Worm (Caenorhabditis elegans) whole organism, mixed stage, embryonic: ENCODE results near the gene tcer-1.

Source experiments
- M03D4.4 ChIP-seq: sonication (generic microtip); optimal IDR thresholded peaks from 2 replicates; lab custom pipeline; 2017; ENCODE audit warnings: mild to moderate bottlenecking, missing genetic modification characterization, missing compliant biosample characterization
- bed-3 ChIP-seq: fragments of 200-800 bp; sonication (Bioruptor generic); optimal IDR thresholded peaks from 3 replicates; lab custom pipeline; 2018; ENCODE audit warnings: mild to moderate bottlenecking, missing genetic modification characterization, moderate library complexity, missing compliant biosample characterization
- blmp-1 ChIP-seq: fragments of 150-350 bp; optimal IDR thresholded peaks from 2 replicates; lab custom pipeline; 2014; ENCODE audit warnings: missing biosample characterization, missing genetic modification characterization
- ceh-39 ChIP-seq: fragments of 150-350 bp; optimal IDR thresholded peaks from 2 replicates; lab custom pipeline; 2014; ENCODE audit warnings: missing biosample characterization, missing genetic modification characterization
- ceh-43 ChIP-seq: fragments of 200-800 bp; sonication (Bioruptor generic); optimal IDR thresholded peaks from 2 replicates; lab custom pipeline; 2018; ENCODE audit warnings: mild to moderate bottlenecking, missing genetic modification characterization, moderate library complexity, missing compliant biosample characterization
- ceh-83 ChIP-seq: fragments of 200-800 bp; sonication (Bioruptor generic); optimal IDR thresholded peaks from 2 replicates; lab custom pipeline; 2018; ENCODE audit warnings: mild to moderate bottlenecking, missing genetic modification characterization, missing compliant biosample characterization
- ces-1 ChIP-seq: fragments of 150-350 bp; optimal IDR thresholded peaks from 2 replicates; lab custom pipeline; 2014; ENCODE audit warnings: missing biosample characterization, missing genetic modification reagents, missing genetic modification characterization
- cnd-1 ChIP-seq: fragments of 200-800 bp; sonication (Bioruptor generic); optimal IDR thresholded peaks from 2 replicates; lab custom pipeline; 2018; ENCODE audit warnings: mild to moderate bottlenecking, missing genetic modification characterization, missing compliant biosample characterization
- drap-1 ChIP-seq: fragments of 200-800 bp; sonication (Bioruptor generic); optimal IDR thresholded peaks from 3 replicates; lab custom pipeline; 2018; ENCODE audit warnings: mild to moderate bottlenecking, missing genetic modification characterization, missing compliant biosample characterization
- elt-1 ChIP-seq: sonication (generic microtip); optimal IDR thresholded peaks from 2 replicates; lab custom pipeline; 2017; ENCODE audit warnings: missing genetic modification characterization, mild to moderate bottlenecking, missing compliant biosample characterization, antibody characterized with exemption, moderate library complexity, borderline replicate concordance; ENCODE audit not compliant: insufficient read depth
- elt-3 ChIP-seq: fragments of 150-350 bp; optimal IDR thresholded peaks from 2 replicates; lab custom pipeline; 2014; ENCODE audit warnings: missing biosample characterization, missing genetic modification characterization
- flh-1 ChIP-seq: fragments of 200-800 bp; sonication (Bioruptor generic); optimal IDR thresholded peaks from 2 replicates; lab custom pipeline; 2018; ENCODE audit warnings: mild to moderate bottlenecking, missing genetic modification characterization, moderate library complexity, missing compliant biosample characterization
- ham-2 ChIP-seq: fragments of 200-800 bp; sonication (Bioruptor generic); optimal IDR thresholded peaks from 2 replicates; lab custom pipeline; 2018; ENCODE audit warnings: mild to moderate bottlenecking, missing genetic modification characterization, missing compliant biosample characterization
- hlh-1 ChIP-seq: fragments of 150-350 bp; optimal IDR thresholded peaks from 2 replicates; lab custom pipeline; 2014; ENCODE audit warnings: missing biosample characterization, missing genetic modification reagents, missing genetic modification characterization
- lin-13 ChIP-seq: fragments of 150-350 bp; optimal IDR thresholded peaks from 2 replicates; lab custom pipeline; 2014; ENCODE audit warnings: missing biosample characterization, missing genetic modification characterization
- lsy-2 ChIP-seq: fragments of 150-350 bp; optimal IDR thresholded peaks from 2 replicates; lab custom pipeline; 2014; ENCODE audit warnings: missing biosample characterization, missing genetic modification characterization
- mep-1 ChIP-seq: fragments of 150-350 bp; optimal IDR thresholded peaks from 2 replicates; lab custom pipeline; 2017; ENCODE audit warnings: missing biosample characterization, missing genetic modification reagents, missing genetic modification characterization, inconsistent platforms
- mls-2 ChIP-seq: sonication (generic microtip); optimal IDR thresholded peaks from 2 replicates; lab custom pipeline; 2016; ENCODE audit warnings: mild to moderate bottlenecking, missing genetic modification characterization, moderate library complexity, missing compliant biosample characterization
- nhr-2 ChIP-seq: fragments of 150-350 bp; optimal IDR thresholded peaks from 2 replicates; lab custom pipeline; 2014; ENCODE audit warnings: missing biosample characterization, missing genetic modification characterization
- nhr-237 ChIP-seq: fragments of 150-350 bp; optimal IDR thresholded peaks from 2 replicates; lab custom pipeline; 2014; ENCODE audit warnings: missing biosample characterization, missing genetic modification characterization
- nhr-28 ChIP-seq: fragments of 150-350 bp; optimal IDR thresholded peaks from 2 replicates; lab custom pipeline; 2014; ENCODE audit warnings: missing biosample characterization, missing genetic modification characterization
- nhr-76 ChIP-seq: sonication (generic microtip); optimal IDR thresholded peaks from 2 replicates; lab custom pipeline; 2017; ENCODE audit warnings: missing biosample characterization, missing genetic modification characterization
- pha-4 ChIP-seq: fragments of 150-350 bp; optimal IDR thresholded peaks from 2 replicates; lab custom pipeline; 2018; ENCODE audit warnings: missing biosample characterization, missing genetic modification reagents, missing genetic modification characterization
- sem-2 ChIP-seq: fragments of 200-800 bp; sonication (Bioruptor generic); optimal IDR thresholded peaks from 2 replicates; lab custom pipeline; 2018; ENCODE audit warnings: mild to moderate bottlenecking, missing genetic modification characterization, missing compliant biosample characterization
- snpc-4 ChIP-seq: fragments of 150-350 bp; optimal IDR thresholded peaks from 2 replicates; lab custom pipeline; 2014; ENCODE audit warnings: missing biosample characterization, missing genetic modification characterization
- tbx-8 ChIP-seq: fragments of 200-800 bp; sonication (Bioruptor generic); optimal IDR thresholded peaks from 2 replicates; lab custom pipeline; 2018; ENCODE audit warnings: mild to moderate bottlenecking, missing genetic modification characterization, moderate library complexity, missing compliant biosample characterization
- unc-120 ChIP-seq: sonication (generic microtip); optimal IDR thresholded peaks from 2 replicates; lab custom pipeline; 2017; ENCODE audit warnings: missing genetic modification characterization, missing compliant biosample characterization; ENCODE audit not compliant: poor library complexity, severe bottlenecking
- unc-39 ChIP-seq: fragments of 150-350 bp; optimal IDR thresholded peaks from 2 replicates; lab custom pipeline; 2014; ENCODE audit warnings: missing biosample characterization, missing genetic modification characterization
- unc-62 ChIP-seq: fragments of 150-350 bp; optimal IDR thresholded peaks from 2 replicates; lab custom pipeline; 2014; ENCODE audit warnings: missing biosample characterization, missing genetic modification reagents, missing genetic modification characterization
- zip-8 ChIP-seq: fragments of 150-350 bp; optimal IDR thresholded peaks from 2 replicates; lab custom pipeline; 2014; ENCODE audit warnings: missing biosample characterization, missing genetic modification characterization
- ztf-11 ChIP-seq: fragments of 150-350 bp; optimal IDR thresholded peaks from 2 replicates; lab custom pipeline; 2014; ENCODE audit warnings: missing biosample characterization, missing genetic modification characterization

tcer-1 gene

ce11 chrII:7050021-7050722, at the start of gene tcer-1, which contains the start of gene ZK1127.5:
tcer-1 (minus strand) TSS chrII:7050071.
ZK1127.5 (plus strand) TSS chrII:7050672.
- TF ChIP-seq pha-4 (tag; lab: Kevin White, UChicago) (peak; percentile 14), bed-3 (no peak), mep-1 (tag; lab: Kevin White, UChicago) (peak; percentile 75), nhr-237 (peak; percentile 54), mls-2 (tag; lab: Kevin White, UChicago) (no peak), lin-13 (tag; lab: Kevin White, UChicago) (peak; percentile 29), lsy-2 (tag; lab: Kevin White, UChicago) (peak; percentile 68), ceh-39 (tag; lab: Kevin White, UChicago) (peak; percentile 45)
- TF ChIP-seq, all 35 proteins: peak for 6

DNA sequence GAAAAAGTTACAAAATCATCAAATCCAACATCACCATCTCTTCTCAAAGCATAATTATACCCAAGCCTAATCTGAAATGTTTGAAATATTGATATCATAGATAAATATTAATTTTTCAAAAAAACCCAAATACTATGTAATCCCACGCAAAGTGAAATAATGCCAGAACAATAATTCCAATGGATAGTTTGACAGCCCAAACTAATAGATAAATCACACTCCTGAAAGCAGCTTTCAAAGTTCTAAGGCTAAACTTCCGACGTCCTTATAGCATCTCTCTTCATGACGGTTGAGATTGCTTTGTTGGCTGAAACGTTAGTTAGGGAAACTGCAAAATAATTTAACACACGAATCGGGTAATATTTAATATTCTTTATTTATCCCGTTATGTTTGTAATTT, 49.4 kb upstream of the tcer-1 start:
- no peak for TF ChIP-seq zip-8 (tag; lab: Kevin White, UChicago)
- TF ChIP-seq M03D4.4 (tag; lab: Kevin White, UChicago) = no peak
- TF ChIP-seq tbx-8 (GFP tag; lab: Kevin White, UChicago) = no peak
- TF ChIP-seq snpc-4 (tag; lab: Kevin White, UChicago) = no peak
- TF ChIP-seq ces-1 = no peak
- TF ChIP-seq elt-1 (tag; lab: Kevin White, UChicago) = no peak
- TF ChIP-seq blmp-1 (tag; lab: Kevin White, UChicago) = no peak
- TF ChIP-seq flh-1 (GFP tag; lab: Kevin White, UChicago) = no peak
- TF ChIP-seq ceh-39 (tag; lab: Kevin White, UChicago) = no peak
- no peak for TF ChIP-seq ceh-43 (GFP tag; lab: Kevin White, UChicago)
- TF ChIP-seq nhr-28 (tag; lab: Kevin White, UChicago) = no peak
- TF ChIP-seq elt-3 (tag; lab: Kevin White, UChicago) = no peak
- no peak for TF ChIP-seq ham-2 (GFP tag; lab: Kevin White, UChicago)
- TF ChIP-seq nhr-76 (tag; lab: Kevin White, UChicago) = no peak
- no peak for TF ChIP-seq mls-2 (tag; lab: Kevin White, UChicago)
- no peak for TF ChIP-seq ceh-83 (GFP tag; lab: Kevin White, UChicago)

DNA sequence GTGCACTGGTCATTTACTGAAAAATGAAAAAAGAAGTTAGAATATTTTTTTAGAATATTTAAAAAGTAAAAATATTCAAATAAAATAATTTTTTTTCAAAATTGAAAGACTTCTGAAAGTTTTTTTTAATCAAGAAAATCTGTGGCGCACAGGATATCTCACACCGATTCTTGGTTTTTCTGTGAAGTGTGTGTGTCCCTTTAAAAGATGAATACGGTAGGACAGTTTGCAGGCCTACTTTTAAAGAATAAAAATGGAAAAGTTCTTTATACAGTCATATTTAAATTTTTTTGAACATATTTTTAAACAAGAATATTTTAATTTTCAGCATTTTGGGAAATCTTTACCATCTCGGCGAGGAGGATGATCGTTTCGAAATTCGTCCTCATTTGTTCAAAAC, 48.7 kb upstream of the tcer-1 start, which contains the start of gene mct-5:
Gene mct-5 (minus strand): TSS at position 16 of the 400 bp plus-strand sequence.
- TF ChIP-seq lin-13 (tag; lab: Kevin White, UChicago) (no peak), mls-2 (tag; lab: Kevin White, UChicago) (no peak), ztf-11 (tag; lab: Kevin White, UChicago) (no peak), elt-3 (tag; lab: Kevin White, UChicago) (no peak), unc-62 (GFP tag; lab: Kevin White, UChicago) (no peak), unc-39 (tag; lab: Kevin White, UChicago) (no peak), nhr-76 (tag; lab: Kevin White, UChicago) (no peak), unc-120 (tag; lab: Kevin White, UChicago) (no peak), drap-1 (GFP tag; lab: Kevin White, UChicago) (no peak), cnd-1 (no peak), hlh-1 (no peak), M03D4.4 (tag; lab: Kevin White, UChicago) (no peak), ces-1 (no peak), mep-1 (tag; lab: Kevin White, UChicago) (no peak), ceh-39 (tag; lab: Kevin White, UChicago) (no peak), sem-2 (GFP tag; lab: Kevin White, UChicago) (no peak)

DNA sequence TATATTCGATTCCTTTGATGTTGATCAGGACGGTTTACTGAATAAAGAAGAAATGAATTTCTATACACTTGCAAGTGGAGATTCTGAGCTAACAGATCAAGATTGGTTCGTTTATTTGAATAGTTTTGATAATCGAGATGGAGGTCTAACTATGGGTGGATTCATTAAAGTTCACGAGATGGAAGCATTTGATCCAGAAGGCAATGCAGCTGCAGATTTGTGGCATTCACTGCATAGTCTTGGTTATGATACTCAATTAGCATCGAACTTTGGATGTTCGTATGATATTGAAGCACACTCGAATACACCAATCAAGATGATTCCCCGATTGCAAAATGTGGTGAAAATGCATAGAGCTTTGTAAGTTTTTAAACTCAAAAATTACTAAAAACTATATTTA, 46.1 kb upstream of the tcer-1 start:
- TF ChIP-seq elt-3 (tag; lab: Kevin White, UChicago) (no peak), nhr-2 (tag; lab: Kevin White, UChicago) (no peak), flh-1 (GFP tag; lab: Kevin White, UChicago) (no peak), ham-2 (GFP tag; lab: Kevin White, UChicago) (no peak), nhr-76 (tag; lab: Kevin White, UChicago) (no peak)
